Fruit fly (Drosophila melanogaster) whole organism, adult: Measurements from ENCODE around the gene car.

Experiments
- CG11617 ChIP-seq: fragments of 200-800 bp; sonication (Bioruptor generic); optimal IDR thresholded peaks from 2 replicates; lab custom pipeline; 2017; ENCODE audit warnings: mild to moderate bottlenecking, missing biosample characterization, missing genetic modification reagents, missing genetic modification characterization
- CG12768 ChIP-seq: fragments of 200-800 bp; sonication (Bioruptor generic); optimal IDR thresholded peaks from 2 replicates; lab custom pipeline; 2017; ENCODE audit warnings: missing biosample characterization, missing genetic modification characterization, mild to moderate bottlenecking, moderate library complexity, missing genetic modification reagents
- CG1620 ChIP-seq: fragments of 200-800 bp; sonication (Bioruptor generic); optimal IDR thresholded peaks from 2 replicates; lab custom pipeline; 2016; ENCODE audit warnings: missing biosample characterization, missing genetic modification characterization
- Hr96 ChIP-seq: fragments of 200-800 bp; sonication (Bioruptor generic); optimal IDR thresholded peaks from 2 replicates; lab custom pipeline; 2016; ENCODE audit warnings: missing biosample characterization, missing genetic modification characterization
- cic ChIP-seq: fragments of 200-800 bp; sonication (Bioruptor generic); optimal IDR thresholded peaks from 2 replicates; lab custom pipeline; 2017; ENCODE audit warnings: missing biosample characterization, mild to moderate bottlenecking, missing genetic modification characterization, moderate library complexity
- kay ChIP-seq: fragments of 200-800 bp; sonication (Bioruptor generic); peaks from one replicate; lab custom pipeline; 2016; ENCODE audit warnings: missing biosample characterization, missing genetic modification characterization, borderline replicate concordance
- ovo ChIP-seq: fragments of 200-800 bp; sonication (Bioruptor generic); optimal IDR thresholded peaks from 2 replicates; lab custom pipeline; 2016; ENCODE audit warnings: missing biosample characterization, missing genetic modification characterization
- pad ChIP-seq: fragments of 200-800 bp; sonication (Bioruptor generic); optimal IDR thresholded peaks from 3 replicates; lab custom pipeline; 2017; ENCODE audit warnings: missing biosample characterization, missing genetic modification characterization, mild to moderate bottlenecking, moderate library complexity, missing genetic modification reagents
- tj ChIP-seq: fragments of 200-800 bp; sonication (Bioruptor generic); optimal IDR thresholded peaks from 3 replicates; lab custom pipeline; 2017; ENCODE audit warnings: missing biosample characterization, mild to moderate bottlenecking, missing genetic modification characterization, moderate library complexity

dm6 chrX:19549570-19549969 lies 16.2 kb upstream of the car start:
- TF ChIP-seq CG1620 (GFP tag; lab: Kevin White, UChicago) (no peak), tj (GFP tag; lab: Kevin White, UChicago) (no peak), pad (no peak), CG12768 (GFP tag; lab: Kevin White, UChicago) (no peak), Hr96 (GFP tag; lab: Kevin White, UChicago) (no peak), kay (GFP tag; lab: Kevin White, UChicago) (no peak), ovo (GFP tag; lab: Kevin White, UChicago) (no peak), CG11617 (GFP tag; lab: Kevin White, UChicago) (no peak), cic (no peak)
